Worm (Caenorhabditis elegans) whole organism, mixed stage, embryonic: ENCODE data around the gene rbm-25.

Experiments used
- M03D4.4 ChIP-seq: sonication (generic microtip); optimal IDR thresholded peaks from 2 replicates; lab custom pipeline; 2017; ENCODE audit warnings: mild to moderate bottlenecking, missing genetic modification characterization, missing compliant biosample characterization
- blmp-1 ChIP-seq: fragments of 150-350 bp; optimal IDR thresholded peaks from 2 replicates; lab custom pipeline; 2014; ENCODE audit warnings: missing biosample characterization, missing genetic modification characterization
- ceh-39 ChIP-seq: fragments of 150-350 bp; optimal IDR thresholded peaks from 2 replicates; lab custom pipeline; 2014; ENCODE audit warnings: missing biosample characterization, missing genetic modification characterization
- ceh-83 ChIP-seq: fragments of 200-800 bp; sonication (Bioruptor generic); optimal IDR thresholded peaks from 2 replicates; lab custom pipeline; 2018; ENCODE audit warnings: mild to moderate bottlenecking, missing genetic modification characterization, missing compliant biosample characterization
- ces-1 ChIP-seq: fragments of 150-350 bp; optimal IDR thresholded peaks from 2 replicates; lab custom pipeline; 2014; ENCODE audit warnings: missing biosample characterization, missing genetic modification reagents, missing genetic modification characterization
- cnd-1 ChIP-seq: fragments of 200-800 bp; sonication (Bioruptor generic); optimal IDR thresholded peaks from 2 replicates; lab custom pipeline; 2018; ENCODE audit warnings: mild to moderate bottlenecking, missing genetic modification characterization, missing compliant biosample characterization
- drap-1 ChIP-seq: fragments of 200-800 bp; sonication (Bioruptor generic); optimal IDR thresholded peaks from 3 replicates; lab custom pipeline; 2018; ENCODE audit warnings: mild to moderate bottlenecking, missing genetic modification characterization, missing compliant biosample characterization
- elt-1 ChIP-seq: sonication (generic microtip); optimal IDR thresholded peaks from 2 replicates; lab custom pipeline; 2017; ENCODE audit warnings: missing genetic modification characterization, mild to moderate bottlenecking, missing compliant biosample characterization, antibody characterized with exemption, moderate library complexity, borderline replicate concordance; ENCODE audit not compliant: insufficient read depth
- elt-3 ChIP-seq: fragments of 150-350 bp; optimal IDR thresholded peaks from 2 replicates; lab custom pipeline; 2014; ENCODE audit warnings: missing biosample characterization, missing genetic modification characterization
- flh-1 ChIP-seq: fragments of 200-800 bp; sonication (Bioruptor generic); optimal IDR thresholded peaks from 2 replicates; lab custom pipeline; 2018; ENCODE audit warnings: mild to moderate bottlenecking, missing genetic modification characterization, moderate library complexity, missing compliant biosample characterization
- ham-2 ChIP-seq: fragments of 200-800 bp; sonication (Bioruptor generic); optimal IDR thresholded peaks from 2 replicates; lab custom pipeline; 2018; ENCODE audit warnings: mild to moderate bottlenecking, missing genetic modification characterization, missing compliant biosample characterization
- hlh-1 ChIP-seq: fragments of 150-350 bp; optimal IDR thresholded peaks from 2 replicates; lab custom pipeline; 2014; ENCODE audit warnings: missing biosample characterization, missing genetic modification reagents, missing genetic modification characterization
- lin-13 ChIP-seq: fragments of 150-350 bp; optimal IDR thresholded peaks from 2 replicates; lab custom pipeline; 2014; ENCODE audit warnings: missing biosample characterization, missing genetic modification characterization
- lin-32 ChIP-seq: fragments of 200-800 bp; sonication (Bioruptor generic); optimal IDR thresholded peaks from 2 replicates; lab custom pipeline; 2018; ENCODE audit warnings: mild to moderate bottlenecking, missing genetic modification characterization, missing compliant biosample characterization
- lsy-2 ChIP-seq: fragments of 150-350 bp; optimal IDR thresholded peaks from 2 replicates; lab custom pipeline; 2014; ENCODE audit warnings: missing biosample characterization, missing genetic modification characterization
- mep-1 ChIP-seq: fragments of 150-350 bp; optimal IDR thresholded peaks from 2 replicates; lab custom pipeline; 2017; ENCODE audit warnings: missing biosample characterization, missing genetic modification reagents, missing genetic modification characterization, inconsistent platforms
- mls-2 ChIP-seq: sonication (generic microtip); optimal IDR thresholded peaks from 2 replicates; lab custom pipeline; 2016; ENCODE audit warnings: mild to moderate bottlenecking, missing genetic modification characterization, moderate library complexity, missing compliant biosample characterization
- nhr-12 ChIP-seq: fragments of 150-350 bp; optimal IDR thresholded peaks from 2 replicates; lab custom pipeline; 2014; ENCODE audit warnings: missing biosample characterization, missing genetic modification characterization
- nhr-2 ChIP-seq: fragments of 150-350 bp; optimal IDR thresholded peaks from 2 replicates; lab custom pipeline; 2014; ENCODE audit warnings: missing biosample characterization, missing genetic modification characterization
- nhr-237 ChIP-seq: fragments of 150-350 bp; optimal IDR thresholded peaks from 2 replicates; lab custom pipeline; 2014; ENCODE audit warnings: missing biosample characterization, missing genetic modification characterization
- nhr-28 ChIP-seq: fragments of 150-350 bp; optimal IDR thresholded peaks from 2 replicates; lab custom pipeline; 2014; ENCODE audit warnings: missing biosample characterization, missing genetic modification characterization
- nhr-76 ChIP-seq: sonication (generic microtip); optimal IDR thresholded peaks from 2 replicates; lab custom pipeline; 2017; ENCODE audit warnings: missing biosample characterization, missing genetic modification characterization
- pha-4 ChIP-seq: fragments of 150-350 bp; optimal IDR thresholded peaks from 2 replicates; lab custom pipeline; 2018; ENCODE audit warnings: missing biosample characterization, missing genetic modification reagents, missing genetic modification characterization
- sem-2 ChIP-seq: fragments of 200-800 bp; sonication (Bioruptor generic); optimal IDR thresholded peaks from 2 replicates; lab custom pipeline; 2018; ENCODE audit warnings: mild to moderate bottlenecking, missing genetic modification characterization, missing compliant biosample characterization
- snpc-4 ChIP-seq: fragments of 150-350 bp; optimal IDR thresholded peaks from 2 replicates; lab custom pipeline; 2014; ENCODE audit warnings: missing biosample characterization, missing genetic modification characterization
- sptf-1 ChIP-seq: sonication (generic microtip); optimal IDR thresholded peaks from 2 replicates; lab custom pipeline; 2017; ENCODE audit warnings: mild to moderate bottlenecking, missing genetic modification characterization, moderate library complexity, missing compliant biosample characterization
- tbx-8 ChIP-seq: fragments of 200-800 bp; sonication (Bioruptor generic); optimal IDR thresholded peaks from 2 replicates; lab custom pipeline; 2018; ENCODE audit warnings: mild to moderate bottlenecking, missing genetic modification characterization, moderate library complexity, missing compliant biosample characterization
- unc-120 ChIP-seq: sonication (generic microtip); optimal IDR thresholded peaks from 2 replicates; lab custom pipeline; 2017; ENCODE audit warnings: missing genetic modification characterization, missing compliant biosample characterization; ENCODE audit not compliant: poor library complexity, severe bottlenecking
- unc-39 ChIP-seq: fragments of 150-350 bp; optimal IDR thresholded peaks from 2 replicates; lab custom pipeline; 2014; ENCODE audit warnings: missing biosample characterization, missing genetic modification characterization
- unc-62 ChIP-seq: fragments of 150-350 bp; optimal IDR thresholded peaks from 2 replicates; lab custom pipeline; 2014; ENCODE audit warnings: missing biosample characterization, missing genetic modification reagents, missing genetic modification characterization

The rbm-25 gene

DNA sequence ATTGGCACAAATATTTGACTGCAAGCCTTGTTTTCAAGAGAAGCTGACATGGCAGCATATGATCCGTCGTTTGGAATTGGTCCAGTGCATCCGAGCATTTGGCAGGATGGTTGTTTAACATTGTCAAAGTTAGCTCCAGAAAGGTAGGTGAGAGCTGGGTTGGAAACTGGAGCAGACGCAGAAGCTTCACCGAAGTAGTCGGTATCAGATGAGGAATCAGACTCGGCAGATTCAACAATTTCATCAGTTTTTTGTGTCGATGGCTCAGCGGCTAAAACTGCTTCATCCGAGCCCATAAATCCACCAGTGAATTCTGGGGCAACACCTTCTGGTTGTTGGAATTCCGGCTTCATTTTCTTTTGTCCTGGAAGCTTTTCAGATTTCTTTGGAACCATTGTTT, 51.6 kb downstream of the rbm-25 start:
- no peak for TF ChIP-seq ceh-39 (tag; lab: Kevin White, UChicago)
- TF ChIP-seq flh-1 = no peak
- no peak for TF ChIP-seq cnd-1 (tag; lab: Kevin White, UChicago)
- TF ChIP-seq unc-62 (GFP tag; lab: Kevin White, UChicago) = no peak
- TF ChIP-seq unc-120 = no peak
- no peak for TF ChIP-seq blmp-1 (tag; lab: Kevin White, UChicago)
- no peak for TF ChIP-seq nhr-28 (tag; lab: Kevin White, UChicago)
- no peak for TF ChIP-seq sem-2 (GFP tag; lab: Kevin White, UChicago)
- TF ChIP-seq ham-2 (GFP tag; lab: Kevin White, UChicago) = no peak
- no peak for TF ChIP-seq unc-39 (tag; lab: Kevin White, UChicago)
- no peak for TF ChIP-seq ces-1 (GFP tag; lab: Kevin White, UChicago)
- TF ChIP-seq elt-1 (tag; lab: Kevin White, UChicago) = no peak
- no peak for TF ChIP-seq snpc-4 (tag; lab: Kevin White, UChicago)
- TF ChIP-seq nhr-237 (tag; lab: Kevin White, UChicago) = no peak
- no peak for TF ChIP-seq mep-1 (tag; lab: Kevin White, UChicago)
- TF ChIP-seq nhr-76 (tag; lab: Kevin White, UChicago) = no peak
- TF ChIP-seq tbx-8 (GFP tag; lab: Kevin White, UChicago) = no peak
- no peak for TF ChIP-seq nhr-12 (tag; lab: Kevin White, UChicago)
- no peak for TF ChIP-seq M03D4.4 (tag; lab: Kevin White, UChicago)
- no peak for TF ChIP-seq nhr-2 (tag; lab: Kevin White, UChicago)

- TF ChIP-seq sptf-1 (tag; lab: Kevin White, UChicago) = no peak
- no peak for TF ChIP-seq M03D4.4 (tag; lab: Kevin White, UChicago)
- TF ChIP-seq sem-2 (GFP tag; lab: Kevin White, UChicago) = no peak
- TF ChIP-seq ceh-39 (tag; lab: Kevin White, UChicago) = no peak
- no peak for TF ChIP-seq nhr-12 (tag; lab: Kevin White, UChicago)
- TF ChIP-seq elt-3 (tag; lab: Kevin White, UChicago) = no peak
- TF ChIP-seq, all 35 proteins: peak for 0
Measured at ce11 chrV:12550036-12550626, 52.1 kb downstream of the rbm-25 start, which contains the start of gene F45D3.3. TSS of gene F45D3.3 (minus strand) at chrV:12550385.

ce11 chrV:12550755-12551154, 52.7 kb downstream of the rbm-25 start:
- TF ChIP-seq blmp-1 (tag; lab: Kevin White, UChicago) = no peak
- no peak for TF ChIP-seq sptf-1 (tag; lab: Kevin White, UChicago)
- no peak for TF ChIP-seq sem-2 (GFP tag; lab: Kevin White, UChicago)
- no peak for TF ChIP-seq elt-1 (tag; lab: Kevin White, UChicago)
- TF ChIP-seq lsy-2 (tag; lab: Kevin White, UChicago) = no peak
- TF ChIP-seq lin-13 (tag; lab: Kevin White, UChicago) = no peak
- TF ChIP-seq ceh-39 (tag; lab: Kevin White, UChicago) = no peak
- TF ChIP-seq drap-1 (GFP tag; lab: Kevin White, UChicago) = no peak
- no peak for TF ChIP-seq lin-32 (GFP tag; lab: Kevin White, UChicago)
- no peak for TF ChIP-seq mep-1 (tag; lab: Kevin White, UChicago)
- no peak for TF ChIP-seq M03D4.4 (tag; lab: Kevin White, UChicago)
- TF ChIP-seq tbx-8 (GFP tag; lab: Kevin White, UChicago) = no peak
- TF ChIP-seq nhr-237 (tag; lab: Kevin White, UChicago) = no peak
- TF ChIP-seq nhr-12 (tag; lab: Kevin White, UChicago) = no peak
- TF ChIP-seq hlh-1 (tag; lab: Kevin White, UChicago) = no peak
- TF ChIP-seq pha-4 = no peak
- TF ChIP-seq mls-2 (tag; lab: Kevin White, UChicago) = no peak
- TF ChIP-seq cnd-1 (tag; lab: Kevin White, UChicago) = no peak
- no peak for TF ChIP-seq ceh-83 (GFP tag; lab: Kevin White, UChicago)
- TF ChIP-seq ham-2 (GFP tag; lab: Kevin White, UChicago) = no peak

- no peak for TF ChIP-seq lin-13 (tag; lab: Kevin White, UChicago)
- no peak for TF ChIP-seq ceh-83 (GFP tag; lab: Kevin White, UChicago)
- no peak for TF ChIP-seq flh-1
- TF ChIP-seq unc-39 (tag; lab: Kevin White, UChicago) = no peak
- TF ChIP-seq mls-2 (tag; lab: Kevin White, UChicago) = no peak
- no peak for TF ChIP-seq lsy-2 (tag; lab: Kevin White, UChicago)
- no peak for TF ChIP-seq ces-1 (GFP tag; lab: Kevin White, UChicago)
- TF ChIP-seq, all 35 proteins: peak for 0
Measured at ce11 chrV:12551638-12552478, 53.8 kb downstream of the rbm-25 start.
